Fruit fly (Drosophila melanogaster) whole organism, embryonic: ENCODE data around the gene CG11898.
A peak's percentile ranks its signal among the peaks of the same experiment; 100 is the strongest.

ENCODE experiments used
- Adf1 ChIP-seq: fragments of 200-800 bp; sonication (Bioruptor generic); IDR thresholded peaks from 2 replicates; pipeline ENCODE4 v1.3.6; 2022; ENCODE audit warnings: missing biosample characterization, missing genetic modification characterization
- BtbVII ChIP-seq: fragments of 200-800 bp; sonication (Bioruptor generic); optimal IDR thresholded peaks from 3 replicates; lab custom pipeline; 2017; ENCODE audit warnings: missing biosample characterization, mild to moderate bottlenecking, missing genetic modification characterization
- CG10959 ChIP-seq: fragments of 200-800 bp; sonication (Bioruptor generic); IDR thresholded peaks from 2 replicates; pipeline ENCODE4 v1.3.6; 2022; ENCODE audit warnings: missing biosample characterization, missing genetic modification characterization
- CG11247 ChIP-seq: fragments of 200-800 bp; sonication (Bioruptor generic); IDR thresholded peaks from 2 replicates; pipeline ENCODE4 v1.3.6; 2022; ENCODE audit warnings: missing biosample characterization, missing genetic modification characterization
- CG13296 ChIP-seq: fragments of 200-800 bp; sonication (Bioruptor generic); optimal IDR thresholded peaks from 3 replicates; lab custom pipeline; 2018; ENCODE audit warnings: missing biosample characterization, mild to moderate bottlenecking, missing genetic modification characterization
- CG13775 ChIP-seq: fragments of 200-800 bp; sonication (Bioruptor generic); optimal IDR thresholded peaks from 3 replicates; lab custom pipeline; 2017; ENCODE audit warnings: missing biosample characterization, mild to moderate bottlenecking, missing genetic modification characterization
- CG1529 ChIP-seq: fragments of 200-800 bp; sonication (Bioruptor generic); optimal IDR thresholded peaks from 3 replicates; lab custom pipeline; 2018; ENCODE audit warnings: missing biosample characterization, missing genetic modification characterization
- CG15479 ChIP-seq: fragments of 200-800 bp; sonication (Bioruptor generic); optimal IDR thresholded peaks from 3 replicates; lab custom pipeline; 2019; ENCODE audit warnings: missing biosample characterization, mild to moderate bottlenecking, missing genetic modification characterization, moderate library complexity
- CG3407 ChIP-seq: fragments of 200-800 bp; sonication (Bioruptor generic); optimal IDR thresholded peaks from 2 replicates; lab custom pipeline; 2018; ENCODE audit warnings: missing biosample characterization, mild to moderate bottlenecking, missing genetic modification characterization
- CG34422 ChIP-seq: fragments of 200-800 bp; sonication (Bioruptor generic); IDR thresholded peaks from 3 replicates; pipeline ENCODE4 v1.3.6; 2022; ENCODE audit warnings: missing biosample characterization, missing genetic modification characterization
- CG6254 ChIP-seq: fragments of 200-800 bp; sonication (Bioruptor generic); optimal IDR thresholded peaks from 3 replicates; lab custom pipeline; 2017; ENCODE audit warnings: mild to moderate bottlenecking, missing biosample characterization, missing genetic modification reagents, missing genetic modification characterization
- CG6791 ChIP-seq: fragments of 200-800 bp; sonication (Bioruptor generic); IDR thresholded peaks from 3 replicates; pipeline ENCODE4 v1.3.6; 2022; ENCODE audit warnings: missing biosample characterization, missing genetic modification characterization; ENCODE audit not compliant: partially characterized antibody
- CG8765 ChIP-seq: fragments of 200-800 bp; sonication (Bioruptor generic); IDR thresholded peaks from 2 replicates; pipeline ENCODE4 v1.3.6; 2022; ENCODE audit warnings: missing biosample characterization, missing genetic modification characterization
- CG8944 ChIP-seq: fragments of 200-800 bp; sonication (Bioruptor generic); optimal IDR thresholded peaks from 3 replicates; lab custom pipeline; 2016; ENCODE audit warnings: missing biosample characterization, missing genetic modification characterization
- CG9727 ChIP-seq: fragments of 200-800 bp; sonication (Bioruptor generic); optimal IDR thresholded peaks from 3 replicates; lab custom pipeline; 2017; ENCODE audit warnings: missing biosample characterization, mild to moderate bottlenecking, missing genetic modification characterization
- Camta ChIP-seq: fragments of 200-800 bp; sonication (Bioruptor generic); optimal IDR thresholded peaks from 2 replicates; lab custom pipeline; 2016; ENCODE audit warnings: missing biosample characterization, missing genetic modification characterization
- CoRest ChIP-seq: fragments of 200-800 bp; sonication (Bioruptor generic); optimal IDR thresholded peaks from 3 replicates; lab custom pipeline; 2018; ENCODE audit warnings: missing biosample characterization, mild to moderate bottlenecking, missing genetic modification characterization, moderate library complexity
- D ChIP-seq, 2 experiments: fragments of 200-800 bp in 1 of 2; fragments of >200 bp in 1 of 2; sonication (Bioruptor generic) in 1 of 2; optimal IDR thresholded peaks; 2 replicates in 1 of 2; 3 replicates in 1 of 2; lab custom pipeline; 2017; ENCODE audit warnings: mild to moderate bottlenecking in 1 of 2, missing biosample characterization in 1 of 2, missing genetic modification characterization in 1 of 2, missing genetic modification reagents in 1 of 2
- Dad ChIP-seq: fragments of 200-800 bp; sonication (Bioruptor generic); optimal IDR thresholded peaks from 3 replicates; lab custom pipeline; 2016; ENCODE audit warnings: missing biosample characterization, missing genetic modification characterization
- Dfd ChIP-seq, 2 experiments: fragments of >200 bp; optimal IDR thresholded peaks; 2 replicates each; lab custom pipeline; 2017; ENCODE audit warnings: missing biosample characterization in 2 of 2, missing genetic modification characterization in 2 of 2
- Dll ChIP-seq: fragments of 200-800 bp; sonication (Bioruptor generic); IDR thresholded peaks from 4 replicates; pipeline ENCODE4 v1.3.6; 2022; ENCODE audit warnings: missing biosample characterization, missing genetic modification characterization; ENCODE audit not compliant: partially characterized antibody
- E2f1 ChIP-seq: fragments of 200-800 bp; sonication (Bioruptor generic); IDR thresholded peaks from 2 replicates; pipeline ENCODE4 v1.3.6; 2022; ENCODE audit warnings: missing biosample characterization, missing genetic modification characterization
- Fer2 ChIP-seq: fragments of 200-800 bp; sonication (Bioruptor generic); optimal IDR thresholded peaks from 2 replicates; lab custom pipeline; 2018; ENCODE audit warnings: missing biosample characterization, mild to moderate bottlenecking, missing genetic modification characterization, moderate library complexity
- Hr51 ChIP-seq, 2 experiments: fragments of 200-800 bp; sonication (Bioruptor generic); optimal IDR thresholded peaks; 2 replicates in 1 of 2; 3 replicates in 1 of 2; lab custom pipeline; 2016 to 2018; ENCODE audit warnings: missing biosample characterization in 2 of 2, missing genetic modification characterization in 2 of 2, mild to moderate bottlenecking in 1 of 2, moderate library complexity in 1 of 2
- Lim3 ChIP-seq: fragments of 200-800 bp; sonication (Bioruptor generic); IDR thresholded peaks from 2 replicates; pipeline ENCODE4 v1.3.6; 2022; ENCODE audit warnings: missing biosample characterization, missing genetic modification characterization
- Oli ChIP-seq: fragments of 200-800 bp; sonication (Bioruptor generic); optimal IDR thresholded peaks from 2 replicates; lab custom pipeline; 2018; ENCODE audit warnings: missing biosample characterization, mild to moderate bottlenecking, missing genetic modification characterization, moderate library complexity
- ase ChIP-seq: fragments of 200-800 bp; sonication (Bioruptor generic); IDR thresholded peaks from 3 replicates; pipeline ENCODE4 v1.3.6; 2022; ENCODE audit warnings: missing biosample characterization, missing genetic modification characterization
- ash1 ChIP-seq: fragments of 200-800 bp; sonication (Bioruptor generic); optimal IDR thresholded peaks from 2 replicates; lab custom pipeline; 2018; ENCODE audit warnings: missing biosample characterization, mild to moderate bottlenecking, missing genetic modification characterization
- bsh ChIP-seq, 2 experiments: fragments of 200-800 bp; sonication (Bioruptor generic); optimal IDR thresholded peaks; 2 replicates each; lab custom pipeline; 2017 to 2018; ENCODE audit warnings: mild to moderate bottlenecking in 2 of 2, missing biosample characterization in 2 of 2, missing genetic modification characterization in 2 of 2, moderate library complexity in 1 of 2
- crc ChIP-seq: fragments of 200-800 bp; sonication (Bioruptor generic); optimal IDR thresholded peaks from 2 replicates; lab custom pipeline; 2016; ENCODE audit warnings: missing biosample characterization, missing genetic modification characterization
- da ChIP-seq: fragments of 200-800 bp; sonication (Bioruptor generic); optimal IDR thresholded peaks from 2 replicates; lab custom pipeline; 2016; ENCODE audit warnings: missing biosample characterization, missing genetic modification characterization
- disco-r ChIP-seq: fragments of 200-800 bp; sonication (Bioruptor generic); optimal IDR thresholded peaks from 2 replicates; lab custom pipeline; 2016; ENCODE audit warnings: missing biosample characterization, missing genetic modification characterization
- ems ChIP-seq: fragments of 200-800 bp; sonication (Bioruptor generic); optimal IDR thresholded peaks from 3 replicates; lab custom pipeline; 2016; ENCODE audit warnings: missing biosample characterization, missing genetic modification characterization
- fd3F ChIP-seq: fragments of 200-800 bp; sonication (Bioruptor generic); optimal IDR thresholded peaks from 2 replicates; lab custom pipeline; 2018; ENCODE audit warnings: missing biosample characterization, mild to moderate bottlenecking, missing genetic modification characterization, moderate library complexity
- gcm2 ChIP-seq: fragments of 200-800 bp; sonication (Bioruptor generic); optimal IDR thresholded peaks from 2 replicates; lab custom pipeline; 2016; ENCODE audit warnings: missing biosample characterization, missing genetic modification characterization
- her ChIP-seq: fragments of 200-800 bp; sonication (Bioruptor generic); optimal IDR thresholded peaks from 2 replicates; lab custom pipeline; 2016; ENCODE audit warnings: missing biosample characterization, missing genetic modification characterization
- jigr1 ChIP-seq: fragments of 200-800 bp; sonication (Bioruptor generic); IDR thresholded peaks from 3 replicates; pipeline ENCODE4 v1.3.6; 2022; ENCODE audit warnings: missing biosample characterization, missing genetic modification characterization
- klu ChIP-seq: fragments of 200-800 bp; sonication (Bioruptor generic); IDR thresholded peaks from 2 replicates; pipeline ENCODE4 v1.3.6; 2022; ENCODE audit warnings: missing biosample characterization, missing genetic modification characterization
- lilli ChIP-seq: fragments of 200-800 bp; sonication (Bioruptor generic); optimal IDR thresholded peaks from 3 replicates; lab custom pipeline; 2016; ENCODE audit warnings: missing biosample characterization, missing genetic modification characterization
- maf-S ChIP-seq: fragments of 200-800 bp; sonication (Bioruptor generic); optimal IDR thresholded peaks from 2 replicates; lab custom pipeline; 2016; ENCODE audit warnings: missing biosample characterization, missing genetic modification characterization
- nom ChIP-seq: fragments of 200-800 bp; sonication (Bioruptor generic); optimal IDR thresholded peaks from 2 replicates; lab custom pipeline; 2017; ENCODE audit warnings: missing biosample characterization, missing genetic modification characterization, mild to moderate bottlenecking, moderate library complexity, missing genetic modification reagents
- pb ChIP-seq: fragments of 200-800 bp; sonication (Bioruptor generic); optimal IDR thresholded peaks from 3 replicates; lab custom pipeline; 2016; ENCODE audit warnings: missing biosample characterization, missing genetic modification characterization
- repo ChIP-seq: fragments of 200-800 bp; sonication (Bioruptor generic); optimal IDR thresholded peaks from 2 replicates; lab custom pipeline; 2016; ENCODE audit warnings: missing biosample characterization, missing genetic modification characterization
- slou ChIP-seq: fragments of 200-800 bp; sonication (Bioruptor generic); optimal IDR thresholded peaks from 3 replicates; lab custom pipeline; 2016; ENCODE audit warnings: missing biosample characterization, missing genetic modification characterization
- tna ChIP-seq: fragments of 200-800 bp; sonication (Bioruptor generic); IDR thresholded peaks from 2 replicates; pipeline ENCODE4 v1.3.6; 2022; ENCODE audit warnings: missing biosample characterization, missing genetic modification characterization; ENCODE audit not compliant: partially characterized antibody
- toy ChIP-seq: fragments of 200-800 bp; sonication (Bioruptor generic); IDR thresholded peaks from 2 replicates; pipeline ENCODE4 v1.3.6; 2022; ENCODE audit warnings: missing biosample characterization, missing genetic modification characterization
- twi ChIP-seq: fragments of 200-800 bp; optimal IDR thresholded peaks from 2 replicates; lab custom pipeline; 2019; ENCODE audit warnings: missing biosample characterization, mild to moderate bottlenecking, missing genetic modification characterization, moderate library complexity
- tx ChIP-seq: fragments of 200-800 bp; sonication (Bioruptor generic); optimal IDR thresholded peaks from 2 replicates; lab custom pipeline; 2016; ENCODE audit warnings: missing biosample characterization, missing genetic modification characterization
- vfl ChIP-seq: fragments of 200-800 bp; sonication (Bioruptor generic); optimal IDR thresholded peaks from 2 replicates; lab custom pipeline; 2016; ENCODE audit warnings: missing biosample characterization, missing genetic modification characterization
- wor ChIP-seq: fragments of 200-800 bp; sonication (Bioruptor generic); IDR thresholded peaks from 2 replicates; pipeline ENCODE4 v1.3.6; 2022; ENCODE audit warnings: missing biosample characterization, missing genetic modification characterization

Gene CG11898

DNA sequence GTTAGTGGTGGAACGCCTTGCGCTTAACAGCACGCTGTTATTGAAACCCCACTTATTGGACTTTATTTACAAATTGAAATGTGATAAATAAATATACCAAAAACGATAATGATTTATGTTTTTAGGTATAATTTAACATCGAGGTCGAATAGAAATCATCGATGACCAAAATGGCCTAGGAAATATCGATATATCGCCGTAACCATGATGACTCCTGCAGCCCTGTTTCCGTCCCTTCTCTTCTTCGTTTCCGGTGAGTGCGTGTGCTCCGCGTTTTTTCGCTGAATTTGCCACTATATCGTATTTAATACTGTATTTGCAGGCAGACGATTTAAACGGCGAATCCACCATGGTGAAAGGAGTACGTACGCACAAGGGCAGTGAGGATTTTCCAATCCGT lies 54.5 kb downstream of the CG11898 start, which contains the start of gene eEF1gamma (continued):
- peak; percentile 97 for TF ChIP-seq BtbVII (GFP tag; lab: Kevin White, UChicago)
- peak; percentile 96 for TF ChIP-seq CG6791 (GFP tag; lab: Robert Waterston, UW)
- TF ChIP-seq CG11247 (GFP tag; lab: Robert Waterston, UW): peak; percentile 96
- TF ChIP-seq ems (GFP tag; lab: Kevin White, UChicago): peak; percentile 90
- TF ChIP-seq slou (GFP tag; lab: Kevin White, UChicago): peak; percentile 91
- peak; percentile 95 for TF ChIP-seq Dad (GFP tag; lab: Kevin White, UChicago)
- peak; percentile 89 for TF ChIP-seq toy (GFP tag; lab: Robert Waterston, UW)
- peak; percentile 93 for TF ChIP-seq Fer2 (tag; lab: Kevin White, UChicago)
- peak; percentile 92 for TF ChIP-seq CG10959 (GFP tag; lab: Robert Waterston, UW)
- peak; percentile 90 for TF ChIP-seq Oli (tag; lab: Kevin White, UChicago)
- peak; percentile 95 for TF ChIP-seq CG34422
- peak; percentile 98 for TF ChIP-seq CG9727 (GFP tag; lab: Kevin White, UChicago)
- peak; percentile 90 to 95 for TF ChIP-seq Hr51 (GFP tag; optimal IDR thresholded peaks at IDR 0.05; lab: Kevin White, UChicago)
- peak; percentile 85 for TF ChIP-seq tx
- TF ChIP-seq repo (GFP tag; lab: Kevin White, UChicago): peak; percentile 95
- peak; percentile 74; the same call in 1 of the 2 replicates for TF ChIP-seq klu
- TF ChIP-seq E2f1 (GFP tag; lab: Robert Waterston, UW): peak; percentile 94
- TF ChIP-seq bsh (GFP tag; optimal IDR thresholded peaks at IDR 0.05; lab: Kevin White, UChicago): peak; percentile 59 to 90
- TF ChIP-seq CG13775 (GFP tag; lab: Kevin White, UChicago): peak; percentile 99
- TF ChIP-seq maf-S: peak; percentile 93
- TF ChIP-seq ash1 (GFP tag; lab: Kevin White, UChicago): peak; percentile 96
- TF ChIP-seq D (optimal IDR thresholded peaks at IDR 0.05; lab: Kevin White, UChicago): no peak
- TF ChIP-seq D (GFP tag; optimal IDR thresholded peaks at IDR 0.05; lab: Kevin White, UChicago): peak; percentile 95
- TF ChIP-seq crc (GFP tag; lab: Kevin White, UChicago): peak; percentile 94
- TF ChIP-seq tna (GFP tag; lab: Robert Waterston, UW): peak; percentile 92
- TF ChIP-seq gcm2 (GFP tag; lab: Kevin White, UChicago): peak; percentile 94
- peak; percentile 84 for TF ChIP-seq CG8765
- peak; percentile 92 for TF ChIP-seq Dll
- peak; percentile 89 for TF ChIP-seq CoRest (tag; lab: Kevin White, UChicago)
- peak; percentile 91 for TF ChIP-seq lilli (GFP tag; lab: Kevin White, UChicago)
- peak; percentile 98 for TF ChIP-seq CG13296
- no peak for TF ChIP-seq jigr1 (GFP tag; lab: Robert Waterston, UW)
- TF ChIP-seq Lim3 (GFP tag; lab: Robert Waterston, UW): peak; percentile 64; the same call in 1 of the 2 replicates
- TF ChIP-seq fd3F: peak; percentile 93
- peak; percentile 96 for TF ChIP-seq Camta (GFP tag; lab: Kevin White, UChicago)
- peak; percentile 93 for TF ChIP-seq ase (GFP tag; lab: Robert Waterston, UW)
- peak; percentile 96 for TF ChIP-seq disco-r (GFP tag; lab: Kevin White, UChicago)
- peak; percentile 95 for TF ChIP-seq nom (GFP tag; lab: Kevin White, UChicago)
- peak; percentile 86 for TF ChIP-seq vfl (GFP tag; lab: Kevin White, UChicago)
- peak; percentile 94 for TF ChIP-seq her (GFP tag; lab: Kevin White, UChicago)
- TF ChIP-seq Adf1 (GFP tag; lab: Robert Waterston, UW): peak; percentile 77
- peak; percentile 92 for TF ChIP-seq CG6254 (GFP tag; lab: Kevin White, UChicago)
- no peak for TF ChIP-seq Dfd (GFP tag; optimal IDR thresholded peaks at IDR 0.05; lab: Kevin White, UChicago)
- TF ChIP-seq wor (GFP tag; lab: Robert Waterston, UW): peak; percentile 57
- TF ChIP-seq pb (GFP tag; lab: Kevin White, UChicago): peak; percentile 96
- peak; percentile 59 for TF ChIP-seq CG15479
- peak; percentile 91 for TF ChIP-seq da (GFP tag; lab: Kevin White, UChicago)
- peak; percentile 93 for TF ChIP-seq CG1529 (GFP tag; lab: Kevin White, UChicago)
- peak; percentile 94 for TF ChIP-seq CG3407 (GFP tag; lab: Kevin White, UChicago)
- peak; percentile 81 for TF ChIP-seq twi
- TF ChIP-seq CG8944: peak; percentile 87
